Worm (Caenorhabditis elegans) whole organism, L4/young adult: ENCODE data around the gene F59A1.6.

Experiments
- W03F9.2 ChIP-seq: fragments of 150-350 bp; optimal IDR thresholded peaks from 2 replicates; lab custom pipeline; 2014; ENCODE audit warnings: missing biosample characterization, missing genetic modification characterization
- dao-5 ChIP-seq: sonication (generic microtip); optimal IDR thresholded peaks from 2 replicates; lab custom pipeline; 2016; ENCODE audit warnings: missing genotype, missing genetic modification characterization, moderate library complexity, missing compliant biosample characterization
- him-1 ChIP-seq: sonication (generic microtip); optimal IDR thresholded peaks from 2 replicates; lab custom pipeline; 2016; ENCODE audit warnings: missing genotype, missing genetic modification reagents, missing genetic modification characterization, missing compliant biosample characterization

DNA sequence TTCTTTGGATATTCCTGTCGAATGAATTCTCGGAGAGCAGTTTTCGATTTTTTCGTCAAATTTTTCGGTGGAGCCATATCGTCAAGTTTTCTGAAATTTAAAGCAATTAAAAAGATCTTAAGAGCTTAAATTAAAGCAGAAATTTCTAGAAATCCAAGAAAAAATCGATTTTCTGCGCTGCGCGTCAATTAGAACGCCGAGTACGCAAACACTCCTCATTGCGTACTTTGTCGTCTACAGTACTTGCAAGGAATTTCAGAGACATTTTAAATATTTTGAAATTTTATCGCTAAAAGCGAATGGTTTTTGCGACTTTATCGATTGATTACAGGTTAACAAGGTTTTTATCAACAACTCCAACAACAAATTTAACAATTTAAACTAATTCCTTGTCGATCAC is 29.7 kb upstream of the F59A1.6 start:
- TF ChIP-seq him-1 (no peak), W03F9.2 (tag; lab: Kevin White, UChicago) (no peak), dao-5 (tag; lab: Kevin White, UChicago) (no peak)
